Fruit fly (Drosophila melanogaster) whole organism, embryonic: ENCODE measurements around the gene Patr-1.
A peak's percentile ranks its signal among the peaks of the same experiment; 100 is the strongest.

ENCODE experiments used
- Ada2b ChIP-seq: fragments of 200-800 bp; sonication (Bioruptor generic); IDR thresholded peaks from 2 replicates; pipeline ENCODE4 v1.3.6; 2022; ENCODE audit warnings: missing biosample characterization, missing genetic modification characterization
- Bgb ChIP-seq: fragments of 200-800 bp; sonication (Bioruptor generic); IDR thresholded peaks from 2 replicates; pipeline ENCODE4 v1.3.6; 2022; ENCODE audit warnings: missing biosample characterization, missing genetic modification characterization; ENCODE audit not compliant: partially characterized antibody
- CG10959 ChIP-seq: fragments of 200-800 bp; sonication (Bioruptor generic); IDR thresholded peaks from 2 replicates; pipeline ENCODE4 v1.3.6; 2022; ENCODE audit warnings: missing biosample characterization, missing genetic modification characterization
- CG12104 ChIP-seq: fragments of 200-800 bp; sonication (Bioruptor generic); optimal IDR thresholded peaks from 3 replicates; lab custom pipeline; 2016; ENCODE audit warnings: missing biosample characterization, missing genetic modification characterization
- CG13424 ChIP-seq: fragments of 200-800 bp; sonication (Bioruptor generic); optimal IDR thresholded peaks from 2 replicates; lab custom pipeline; 2019; ENCODE audit warnings: missing biosample characterization, mild to moderate bottlenecking, missing genetic modification characterization, moderate library complexity
- CG1529 ChIP-seq: fragments of 200-800 bp; sonication (Bioruptor generic); optimal IDR thresholded peaks from 3 replicates; lab custom pipeline; 2018; ENCODE audit warnings: missing biosample characterization, missing genetic modification characterization
- CG16813 ChIP-seq: fragments of 200-800 bp; sonication (Bioruptor generic); IDR thresholded peaks from 3 replicates; pipeline ENCODE4 v1.3.6; 2022; ENCODE audit warnings: missing biosample characterization, missing genetic modification characterization; ENCODE audit not compliant: partially characterized antibody
- CG18262 ChIP-seq: fragments of 200-800 bp; optimal IDR thresholded peaks from 3 replicates; lab custom pipeline; 2019; ENCODE audit warnings: missing biosample characterization, mild to moderate bottlenecking, missing genetic modification characterization, moderate library complexity
- CG2199 ChIP-seq: fragments of 200-800 bp; sonication (Bioruptor generic); IDR thresholded peaks from 3 replicates; pipeline ENCODE4 v1.3.6; 2022; ENCODE audit warnings: missing biosample characterization, missing genetic modification characterization
- CG30431 ChIP-seq: fragments of 200-800 bp; sonication (Bioruptor generic); optimal IDR thresholded peaks from 2 replicates; lab custom pipeline; 2017; ENCODE audit warnings: missing biosample characterization, missing genetic modification characterization
- CG34224 ChIP-seq: fragments of 200-800 bp; sonication (Bioruptor generic); IDR thresholded peaks from 3 replicates; pipeline ENCODE4 v1.3.6; 2022; ENCODE audit warnings: missing biosample characterization, missing genetic modification characterization; ENCODE audit not compliant: partially characterized antibody
- CG4282 ChIP-seq: fragments of 200-800 bp; sonication (Bioruptor generic); optimal IDR thresholded peaks from 2 replicates; lab custom pipeline; 2016; ENCODE audit warnings: missing biosample characterization, missing genetic modification characterization
- CG4328 ChIP-seq: fragments of 200-800 bp; sonication (Bioruptor generic); optimal IDR thresholded peaks from 3 replicates; lab custom pipeline; 2017; ENCODE audit warnings: missing biosample characterization, missing genetic modification reagents, missing genetic modification characterization
- CG4707 ChIP-seq: fragments of 200-800 bp; sonication (Bioruptor generic); optimal IDR thresholded peaks from 2 replicates; lab custom pipeline; 2018; ENCODE audit warnings: missing biosample characterization, mild to moderate bottlenecking, missing genetic modification characterization, moderate library complexity
- CG6175 ChIP-seq: fragments of 200-800 bp; sonication (Bioruptor generic); IDR thresholded peaks from 3 replicates; pipeline ENCODE4 v1.3.6; 2022; ENCODE audit warnings: missing biosample characterization, missing genetic modification characterization
- CG7987 ChIP-seq: fragments of 200-800 bp; sonication (Bioruptor generic); optimal IDR thresholded peaks from 2 replicates; lab custom pipeline; 2018; ENCODE audit warnings: missing biosample characterization, mild to moderate bottlenecking, missing genetic modification characterization, moderate library complexity
- CG8290 ChIP-seq, 3 experiments: fragments of 200-800 bp; sonication (Bioruptor generic); optimal IDR thresholded peaks; 2 replicates each; lab custom pipeline; 2016 to 2019; ENCODE audit warnings: missing biosample characterization in 3 of 3, missing genetic modification characterization in 3 of 3, mild to moderate bottlenecking in 2 of 3, moderate library complexity in 1 of 3
- CG8765 ChIP-seq: fragments of 200-800 bp; sonication (Bioruptor generic); IDR thresholded peaks from 2 replicates; pipeline ENCODE4 v1.3.6; 2022; ENCODE audit warnings: missing biosample characterization, missing genetic modification characterization
- CG9932 ChIP-seq: fragments of 200-800 bp; sonication (Bioruptor generic); IDR thresholded peaks from 2 replicates; pipeline ENCODE4 v1.3.6; 2022; ENCODE audit warnings: missing biosample characterization, missing genetic modification characterization
- CkIIα-i1 ChIP-seq: fragments of 200-800 bp; sonication (Bioruptor generic); IDR thresholded peaks from 2 replicates; pipeline ENCODE4 v1.3.6; 2022; ENCODE audit warnings: missing biosample characterization, missing genetic modification characterization
- Dbx ChIP-seq: fragments of 200-800 bp; sonication (Bioruptor generic); IDR thresholded peaks from 3 replicates; pipeline ENCODE4 v1.3.6; 2022; ENCODE audit warnings: missing biosample characterization, missing genetic modification characterization
- HLH4C ChIP-seq: fragments of 200-800 bp; sonication (Bioruptor generic); IDR thresholded peaks from 3 replicates; pipeline ENCODE4 v1.3.6; 2022; ENCODE audit warnings: missing biosample characterization, missing genetic modification characterization; ENCODE audit not compliant: partially characterized antibody
- HLH54F ChIP-seq: fragments of 200-800 bp; sonication (Bioruptor generic); optimal IDR thresholded peaks from 3 replicates; lab custom pipeline; 2016; ENCODE audit warnings: missing biosample characterization, missing genetic modification characterization
- HmgD ChIP-seq: fragments of 200-800 bp; sonication (Bioruptor generic); optimal IDR thresholded peaks from 3 replicates; lab custom pipeline; 2016; ENCODE audit warnings: missing biosample characterization, missing genetic modification characterization
- Hsf ChIP-seq: fragments of 200-800 bp; sonication (Bioruptor generic); optimal IDR thresholded peaks from 3 replicates; lab custom pipeline; 2016; ENCODE audit warnings: missing biosample characterization, missing genetic modification characterization
- Jarid2 ChIP-seq: fragments of 200-800 bp; sonication (Bioruptor generic); optimal IDR thresholded peaks from 3 replicates; lab custom pipeline; 2017; ENCODE audit warnings: mild to moderate bottlenecking, missing biosample characterization, missing genetic modification reagents, missing genetic modification characterization
- Lpt ChIP-seq: fragments of >200 bp; optimal IDR thresholded peaks from 2 replicates; lab custom pipeline; 2018; ENCODE audit warnings: missing biosample characterization, missing genetic modification characterization
- MBD-R2 ChIP-seq: fragments of 200-800 bp; sonication (Bioruptor generic); IDR thresholded peaks from 2 replicates; pipeline ENCODE4 v1.3.6; 2022; ENCODE audit warnings: missing biosample characterization, missing genetic modification characterization
- PHDP ChIP-seq: fragments of 200-800 bp; sonication (Bioruptor generic); optimal IDR thresholded peaks from 3 replicates; lab custom pipeline; 2018; ENCODE audit warnings: missing biosample characterization, mild to moderate bottlenecking, missing genetic modification characterization, moderate library complexity
- Rfx ChIP-seq: fragments of 200-800 bp; sonication (Bioruptor generic); IDR thresholded peaks from 2 replicates; pipeline ENCODE4 v1.3.6; 2022; ENCODE audit warnings: missing biosample characterization, missing genetic modification characterization
- Usf ChIP-seq: fragments of 200-800 bp; sonication (Bioruptor generic); optimal IDR thresholded peaks from 2 replicates; lab custom pipeline; 2017; ENCODE audit warnings: missing genotype, missing biosample characterization, missing genetic modification characterization
- cg ChIP-seq: fragments of 200-800 bp; sonication (Bioruptor generic); optimal IDR thresholded peaks from 3 replicates; lab custom pipeline; 2019; ENCODE audit warnings: missing biosample characterization, mild to moderate bottlenecking, missing genetic modification characterization, moderate library complexity
- crol ChIP-seq: fragments of 200-800 bp; sonication (Bioruptor generic); IDR thresholded peaks from 2 replicates; pipeline ENCODE4 v1.3.6; 2022; ENCODE audit warnings: missing biosample characterization, missing genetic modification characterization
- da ChIP-seq: fragments of 200-800 bp; sonication (Bioruptor generic); optimal IDR thresholded peaks from 2 replicates; lab custom pipeline; 2016; ENCODE audit warnings: missing biosample characterization, missing genetic modification characterization
- esg ChIP-seq: fragments of 200-800 bp; sonication (Bioruptor generic); conservative IDR thresholded peaks from 2 replicates; pipeline ENCODE4 v1.3.6; 2022; ENCODE audit warnings: missing biosample characterization, missing genetic modification characterization
- fd102C ChIP-seq: fragments of 200-800 bp; sonication (Bioruptor generic); optimal IDR thresholded peaks from 2 replicates; lab custom pipeline; 2018; ENCODE audit warnings: missing biosample characterization, mild to moderate bottlenecking, missing genetic modification characterization, moderate library complexity
- fd64A ChIP-seq: fragments of 200-800 bp; sonication (Bioruptor generic); optimal IDR thresholded peaks from 3 replicates; lab custom pipeline; 2018; ENCODE audit warnings: missing biosample characterization, mild to moderate bottlenecking, missing genetic modification characterization
- gro ChIP-seq: fragments of 200-800 bp; sonication (Bioruptor generic); optimal IDR thresholded peaks from 2 replicates; lab custom pipeline; 2016; ENCODE audit warnings: missing biosample characterization, missing genetic modification characterization
- h ChIP-seq: fragments of >200 bp; optimal IDR thresholded peaks from 2 replicates; lab custom pipeline; 2017
- mam ChIP-seq: fragments of 200-800 bp; sonication (Bioruptor generic); optimal IDR thresholded peaks from 3 replicates; lab custom pipeline; 2016; ENCODE audit warnings: missing biosample characterization, missing genetic modification characterization
- mirr ChIP-seq: fragments of 200-800 bp; sonication (Bioruptor generic); optimal IDR thresholded peaks from 3 replicates; lab custom pipeline; 2018; ENCODE audit warnings: missing biosample characterization, mild to moderate bottlenecking, missing genetic modification characterization
- p53 ChIP-seq: fragments of 200-800 bp; sonication (Bioruptor generic); optimal IDR thresholded peaks from 2 replicates; lab custom pipeline; 2016; ENCODE audit warnings: missing biosample characterization, missing genetic modification characterization
- pb ChIP-seq: fragments of 200-800 bp; sonication (Bioruptor generic); optimal IDR thresholded peaks from 3 replicates; lab custom pipeline; 2016; ENCODE audit warnings: missing biosample characterization, missing genetic modification characterization
- phol ChIP-seq: fragments of 200-800 bp; sonication (Bioruptor generic); optimal IDR thresholded peaks from 3 replicates; lab custom pipeline; 2018; ENCODE audit warnings: missing biosample characterization, mild to moderate bottlenecking, missing genetic modification characterization, moderate library complexity
- sd ChIP-seq: fragments of 200-800 bp; sonication (Bioruptor generic); optimal IDR thresholded peaks from 3 replicates; lab custom pipeline; 2018; ENCODE audit warnings: missing biosample characterization, mild to moderate bottlenecking, missing genetic modification characterization, moderate library complexity
- sob ChIP-seq: fragments of 200-800 bp; sonication (Bioruptor generic); IDR thresholded peaks from 2 replicates; pipeline ENCODE4 v1.3.6; 2022; ENCODE audit warnings: missing biosample characterization, missing genetic modification characterization
- sqz ChIP-seq: fragments of 200-800 bp; sonication (Bioruptor generic); optimal IDR thresholded peaks from 3 replicates; lab custom pipeline; 2018; ENCODE audit warnings: missing biosample characterization, mild to moderate bottlenecking, missing genetic modification characterization
- tll ChIP-seq, 2 experiments: fragments of 200-800 bp in 1 of 2; fragments of >200 bp in 1 of 2; sonication (Bioruptor generic) in 1 of 2; optimal IDR thresholded peaks; 2 replicates each; lab custom pipeline; 2017 to 2019; ENCODE audit warnings: missing biosample characterization in 2 of 2, missing genetic modification characterization in 2 of 2, mild to moderate bottlenecking in 1 of 2, moderate library complexity in 1 of 2
- toy ChIP-seq: fragments of 200-800 bp; sonication (Bioruptor generic); IDR thresholded peaks from 2 replicates; pipeline ENCODE4 v1.3.6; 2022; ENCODE audit warnings: missing biosample characterization, missing genetic modification characterization

Gene Patr-1

dm6 chr3R:17056183-17056904 lies 13.0 kb downstream of the Patr-1 start (continued):
- TF ChIP-seq p53: no peak
- no peak for TF ChIP-seq fd102C (GFP tag; lab: Kevin White, UChicago)
- 0 out of 2 replicates have a peak, but pooled peaks have one; percentile 56 for TF ChIP-seq CG8765
- peak; percentile 51; the same call in 1 of the 3 replicates for TF ChIP-seq CG34224 (GFP tag; lab: Robert Waterston, UW)
- peak; percentile 15 for TF ChIP-seq Jarid2 (GFP tag; lab: Kevin White, UChicago)
- 0 out of 3 replicates have a peak, but pooled peaks have one; percentile 32 for TF ChIP-seq HLH4C
- TF ChIP-seq PHDP (tag; lab: Kevin White, UChicago): peak; percentile 2
- peak; percentile 16; the same call in 1 of the 2 replicates for TF ChIP-seq sob
- TF ChIP-seq Bgb (GFP tag; lab: Robert Waterston, UW): peak; percentile 15; the same call in 1 of the 2 replicates
- no peak for TF ChIP-seq HmgD (GFP tag; lab: Kevin White, UChicago)
- TF ChIP-seq CG4328 (GFP tag; lab: Kevin White, UChicago): no peak
- peak in 1 of 2 experiments; percentile 76 for TF ChIP-seq tll (GFP tag; optimal IDR thresholded peaks at IDR 0.05; lab: Kevin White, UChicago)
- TF ChIP-seq CG7987 (GFP tag; lab: Kevin White, UChicago): peak; percentile 34
- peak; percentile 77 for TF ChIP-seq gro (GFP tag; lab: Kevin White, UChicago)
- no peak for TF ChIP-seq CG1529 (GFP tag; lab: Kevin White, UChicago)
- TF ChIP-seq da (GFP tag; lab: Kevin White, UChicago): no peak
- TF ChIP-seq pb (GFP tag; lab: Kevin White, UChicago): peak; percentile 18
- TF ChIP-seq sd (tag; lab: Kevin White, UChicago): peak; percentile 99
- TF ChIP-seq phol: peak; percentile 30
- TF ChIP-seq CkIIα-i1 (GFP tag; lab: Robert Waterston, UW): no peak
- peak; percentile 45; the same call in 1 of the 2 replicates for TF ChIP-seq CG9932 (GFP tag; lab: Robert Waterston, UW)
- TF ChIP-seq CG8290 (GFP tag; optimal IDR thresholded peaks at IDR 0.05; lab: Kevin White, UChicago): no peak
- TF ChIP-seq CG8290 (tag; optimal IDR thresholded peaks at IDR 0.05; lab: Kevin White, UChicago): peak in 1 of 2 experiments; percentile 36
- peak; percentile 22; the same call in 1 of the 2 replicates for TF ChIP-seq MBD-R2
- no peak for TF ChIP-seq HLH54F (GFP tag; lab: Kevin White, UChicago)
- TF ChIP-seq esg (GFP tag; lab: Robert Waterston, UW): no peak
- TF ChIP-seq h (lab: Kevin White, UChicago): no peak
- no peak for TF ChIP-seq Hsf
- TF ChIP-seq CG4707: no peak
- no peak for TF ChIP-seq Ada2b
- no peak for TF ChIP-seq CG4282 (GFP tag; lab: Kevin White, UChicago)
- TF ChIP-seq CG18262 (tag; lab: Kevin White, UChicago): no peak
- peak; percentile 99 for TF ChIP-seq crol (GFP tag; lab: Robert Waterston, UW)
- TF ChIP-seq cg (GFP tag; lab: Kevin White, UChicago): peak; percentile 100
- peak; percentile 20; the same call in 1 of the 2 replicates for TF ChIP-seq Rfx (GFP tag; lab: Robert Waterston, UW)
- no peak for TF ChIP-seq CG10959
- no peak for TF ChIP-seq CG13424 (tag; lab: Kevin White, UChicago)
- TF ChIP-seq mirr (GFP tag; lab: Kevin White, UChicago): peak; percentile 73
- peak; percentile 100 for TF ChIP-seq sqz (GFP tag; lab: Kevin White, UChicago)
- no peak for TF ChIP-seq Usf (GFP tag; lab: Kevin White, UChicago)
- TF ChIP-seq CG6175: peak; percentile 97
- peak; percentile 85 for TF ChIP-seq Lpt (GFP tag; lab: Kevin White, UChicago)
- TF ChIP-seq Dbx (GFP tag; lab: Robert Waterston, UW): peak; percentile 64; the same call in 2 of the 3 replicates
- TF ChIP-seq CG16813 (GFP tag; lab: Robert Waterston, UW): no peak
- TF ChIP-seq CG30431: no peak
- TF ChIP-seq mam: no peak
- TF ChIP-seq fd64A (GFP tag; lab: Kevin White, UChicago): no peak
- TF ChIP-seq CG12104: no peak
- TF ChIP-seq toy (GFP tag; lab: Robert Waterston, UW): no peak
- TF ChIP-seq CG2199 (GFP tag; lab: Robert Waterston, UW): peak; percentile 73; the same call in 1 of the 3 replicates
